Fruit fly (Drosophila melanogaster) whole organism, embryonic: ENCODE results near the gene CG43229.

Experiments used
- Aef1 ChIP-seq: fragments of 200-800 bp; sonication (Bioruptor generic); IDR thresholded peaks from 3 replicates; pipeline ENCODE4 v1.3.6; 2022; ENCODE audit warnings: missing biosample characterization, missing genetic modification characterization
- CG10565 ChIP-seq: fragments of 200-800 bp; sonication (Bioruptor generic); optimal IDR thresholded peaks from 3 replicates; lab custom pipeline; 2016; ENCODE audit warnings: missing biosample characterization, mild to moderate bottlenecking, missing genetic modification characterization
- CG11695 ChIP-seq: fragments of 200-800 bp; sonication (Bioruptor generic); IDR thresholded peaks from 3 replicates; pipeline ENCODE4 v1.3.6; 2022; ENCODE audit warnings: missing biosample characterization, missing genetic modification characterization
- CG12236 ChIP-seq: fragments of 200-800 bp; sonication (Bioruptor generic); optimal IDR thresholded peaks from 2 replicates; lab custom pipeline; 2016; ENCODE audit warnings: missing biosample characterization, missing genetic modification characterization
- CG1233 ChIP-seq: fragments of 200-800 bp; sonication (Bioruptor generic); optimal IDR thresholded peaks from 4 replicates; lab custom pipeline; 2018; ENCODE audit warnings: missing biosample characterization, mild to moderate bottlenecking, missing genetic modification characterization
- CG15514 ChIP-seq: fragments of 200-800 bp; sonication (Bioruptor generic); optimal IDR thresholded peaks from 3 replicates; lab custom pipeline; 2017; ENCODE audit warnings: missing biosample characterization, missing genetic modification characterization, mild to moderate bottlenecking, moderate library complexity, missing genetic modification reagents
- CG15601 ChIP-seq: fragments of 200-800 bp; sonication (Bioruptor generic); optimal IDR thresholded peaks from 3 replicates; lab custom pipeline; 2019; ENCODE audit warnings: missing biosample characterization, mild to moderate bottlenecking, missing genetic modification characterization, moderate library complexity
- CG1647 ChIP-seq: fragments of 200-800 bp; sonication (Bioruptor generic); optimal IDR thresholded peaks from 3 replicates; lab custom pipeline; 2016; ENCODE audit warnings: missing biosample characterization, missing genetic modification characterization
- CG2129 ChIP-seq: fragments of 200-800 bp; sonication (Bioruptor generic); IDR thresholded peaks from 2 replicates; pipeline ENCODE4 v1.3.6; 2022; ENCODE audit warnings: missing biosample characterization, missing genetic modification characterization; ENCODE audit not compliant: partially characterized antibody
- CG2712 ChIP-seq: fragments of 200-800 bp; optimal IDR thresholded peaks from 3 replicates; lab custom pipeline; 2019; ENCODE audit warnings: missing biosample characterization, mild to moderate bottlenecking, missing genetic modification characterization, moderate library complexity
- CG30431 ChIP-seq: fragments of 200-800 bp; sonication (Bioruptor generic); optimal IDR thresholded peaks from 2 replicates; lab custom pipeline; 2017; ENCODE audit warnings: missing biosample characterization, missing genetic modification characterization
- CG31365 ChIP-seq: fragments of 200-800 bp; sonication (Bioruptor generic); optimal IDR thresholded peaks from 2 replicates; lab custom pipeline; 2018; ENCODE audit warnings: missing biosample characterization, mild to moderate bottlenecking, missing genetic modification characterization
- CG3838 ChIP-seq: fragments of 200-800 bp; sonication (Bioruptor generic); optimal IDR thresholded peaks from 3 replicates; lab custom pipeline; 2016; ENCODE audit warnings: missing biosample characterization, missing genetic modification characterization
- CG4404 ChIP-seq: fragments of 200-800 bp; sonication (Bioruptor generic); IDR thresholded peaks from 2 replicates; pipeline ENCODE4 v1.3.6; 2022; ENCODE audit warnings: missing biosample characterization, missing genetic modification characterization
- CG8388 ChIP-seq: fragments of 200-800 bp; sonication (Bioruptor generic); optimal IDR thresholded peaks from 2 replicates; lab custom pipeline; 2019; ENCODE audit warnings: missing biosample characterization, mild to moderate bottlenecking, missing genetic modification characterization, moderate library complexity
- CG9727 ChIP-seq: fragments of 200-800 bp; sonication (Bioruptor generic); optimal IDR thresholded peaks from 3 replicates; lab custom pipeline; 2017; ENCODE audit warnings: missing biosample characterization, mild to moderate bottlenecking, missing genetic modification characterization
- CHES-1-like ChIP-seq: fragments of 200-800 bp; sonication (Bioruptor generic); optimal IDR thresholded peaks from 2 replicates; lab custom pipeline; 2016; ENCODE audit warnings: missing biosample characterization, missing genetic modification characterization
- Deaf1 ChIP-seq: fragments of 200-800 bp; optimal IDR thresholded peaks from 3 replicates; lab custom pipeline; 2019; ENCODE audit warnings: missing biosample characterization, mild to moderate bottlenecking, missing genetic modification characterization, moderate library complexity
- Dfd ChIP-seq, 2 experiments: fragments of >200 bp; optimal IDR thresholded peaks; 2 replicates each; lab custom pipeline; 2017; ENCODE audit warnings: missing biosample characterization in 2 of 2, missing genetic modification characterization in 2 of 2
- Dll ChIP-seq: fragments of 200-800 bp; sonication (Bioruptor generic); IDR thresholded peaks from 4 replicates; pipeline ENCODE4 v1.3.6; 2022; ENCODE audit warnings: missing biosample characterization, missing genetic modification characterization; ENCODE audit not compliant: partially characterized antibody
- Drgx ChIP-seq: fragments of 200-800 bp; sonication (Bioruptor generic); IDR thresholded peaks from 2 replicates; pipeline ENCODE4 v1.3.6; 2022; ENCODE audit warnings: missing biosample characterization, missing genetic modification characterization
- ERR ChIP-seq: fragments of 200-800 bp; sonication (Bioruptor generic); optimal IDR thresholded peaks from 2 replicates; lab custom pipeline; 2016; ENCODE audit warnings: missing biosample characterization, missing genetic modification characterization
- Ets97D ChIP-seq: fragments of 200-800 bp; sonication (Bioruptor generic); optimal IDR thresholded peaks from 3 replicates; lab custom pipeline; 2016; ENCODE audit warnings: missing biosample characterization, missing genetic modification characterization
- Hand ChIP-seq: fragments of 200-800 bp; sonication (Bioruptor generic); optimal IDR thresholded peaks from 2 replicates; lab custom pipeline; 2017; ENCODE audit warnings: mild to moderate bottlenecking, missing biosample characterization, missing genetic modification reagents, missing genetic modification characterization
- HmgD ChIP-seq: fragments of 200-800 bp; sonication (Bioruptor generic); optimal IDR thresholded peaks from 3 replicates; lab custom pipeline; 2016; ENCODE audit warnings: missing biosample characterization, missing genetic modification characterization
- Hmr ChIP-seq: fragments of 200-800 bp; sonication (Bioruptor generic); optimal IDR thresholded peaks from 3 replicates; lab custom pipeline; 2017; ENCODE audit warnings: mild to moderate bottlenecking, missing biosample characterization, missing genetic modification reagents, missing genetic modification characterization
- Lim3 ChIP-seq: fragments of 200-800 bp; sonication (Bioruptor generic); IDR thresholded peaks from 2 replicates; pipeline ENCODE4 v1.3.6; 2022; ENCODE audit warnings: missing biosample characterization, missing genetic modification characterization
- Mrtf ChIP-seq: fragments of 200-800 bp; sonication (Bioruptor generic); IDR thresholded peaks from 3 replicates; pipeline ENCODE4 v1.3.6; 2022; ENCODE audit warnings: missing biosample characterization, missing genetic modification characterization
- PHDP ChIP-seq: fragments of 200-800 bp; sonication (Bioruptor generic); optimal IDR thresholded peaks from 3 replicates; lab custom pipeline; 2018; ENCODE audit warnings: missing biosample characterization, mild to moderate bottlenecking, missing genetic modification characterization, moderate library complexity
- ab ChIP-seq: fragments of 200-800 bp; sonication (Bioruptor generic); optimal IDR thresholded peaks from 2 replicates; lab custom pipeline; 2016; ENCODE audit warnings: missing biosample characterization, missing genetic modification characterization
- az2 ChIP-seq: fragments of 200-800 bp; sonication (Bioruptor generic); optimal IDR thresholded peaks from 3 replicates; lab custom pipeline; 2016; ENCODE audit warnings: missing biosample characterization, missing genetic modification characterization
- cas ChIP-seq: fragments of 200-800 bp; sonication (Bioruptor generic); IDR thresholded peaks from 2 replicates; pipeline ENCODE4 v1.3.6; 2022; ENCODE audit warnings: missing biosample characterization, missing genetic modification characterization
- chinmo ChIP-seq: fragments of 200-800 bp; sonication (Bioruptor generic); IDR thresholded peaks from 4 replicates; pipeline ENCODE4 v1.3.6; 2022; ENCODE audit warnings: missing biosample characterization, missing genetic modification characterization; ENCODE audit not compliant: partially characterized antibody
- dan ChIP-seq: fragments of 200-800 bp; sonication (Bioruptor generic); IDR thresholded peaks from 2 replicates; pipeline ENCODE4 v1.3.6; 2022; ENCODE audit warnings: missing biosample characterization, missing genetic modification characterization
- fd3F ChIP-seq: fragments of 200-800 bp; sonication (Bioruptor generic); optimal IDR thresholded peaks from 2 replicates; lab custom pipeline; 2018; ENCODE audit warnings: missing biosample characterization, mild to moderate bottlenecking, missing genetic modification characterization, moderate library complexity
- gcm2 ChIP-seq: fragments of 200-800 bp; sonication (Bioruptor generic); optimal IDR thresholded peaks from 2 replicates; lab custom pipeline; 2016; ENCODE audit warnings: missing biosample characterization, missing genetic modification characterization
- gsb-n ChIP-seq: fragments of 200-800 bp; sonication (Bioruptor generic); optimal IDR thresholded peaks from 3 replicates; lab custom pipeline; 2018; ENCODE audit warnings: missing biosample characterization, mild to moderate bottlenecking, missing genetic modification characterization
- ken ChIP-seq: fragments of 200-800 bp; sonication (Bioruptor generic); IDR thresholded peaks from 3 replicates; pipeline ENCODE4 v1.3.6; 2022; ENCODE audit warnings: missing biosample characterization, missing genetic modification characterization
- lbe ChIP-seq: fragments of 200-800 bp; sonication (Bioruptor generic); optimal IDR thresholded peaks from 2 replicates; lab custom pipeline; 2016; ENCODE audit warnings: missing biosample characterization, mild to moderate bottlenecking, missing genetic modification characterization
- lilli ChIP-seq: fragments of 200-800 bp; sonication (Bioruptor generic); optimal IDR thresholded peaks from 3 replicates; lab custom pipeline; 2016; ENCODE audit warnings: missing biosample characterization, missing genetic modification characterization
- nerfin-1 ChIP-seq: fragments of 200-800 bp; sonication (Bioruptor generic); optimal IDR thresholded peaks from 3 replicates; lab custom pipeline; 2019; ENCODE audit warnings: missing biosample characterization, mild to moderate bottlenecking, missing genetic modification characterization, moderate library complexity
- otp ChIP-seq: fragments of 200-800 bp; sonication (Bioruptor generic); IDR thresholded peaks from 3 replicates; pipeline ENCODE4, ENCODE4 v1.3.6; 2022; ENCODE audit warnings: missing biosample characterization, missing genetic modification characterization
- pnt ChIP-seq: fragments of 200-800 bp; sonication (Bioruptor generic); optimal IDR thresholded peaks from 3 replicates; lab custom pipeline; 2016; ENCODE audit warnings: missing biosample characterization, missing genetic modification characterization
- pros ChIP-seq: fragments of 200-800 bp; sonication (Bioruptor generic); optimal IDR thresholded peaks from 3 replicates; lab custom pipeline; 2019; ENCODE audit warnings: missing biosample characterization, mild to moderate bottlenecking, missing genetic modification characterization, moderate library complexity
- sens-2 ChIP-seq: fragments of 200-800 bp; sonication (Bioruptor generic); IDR thresholded peaks from 2 replicates; pipeline ENCODE4 v1.3.6; 2022; ENCODE audit warnings: missing biosample characterization, missing genetic modification characterization
- sob ChIP-seq: fragments of 200-800 bp; sonication (Bioruptor generic); IDR thresholded peaks from 2 replicates; pipeline ENCODE4 v1.3.6; 2022; ENCODE audit warnings: missing biosample characterization, missing genetic modification characterization
- sr ChIP-seq: fragments of 200-800 bp; sonication (Bioruptor generic); IDR thresholded peaks from 3 replicates; pipeline ENCODE4 v1.3.6; 2022; ENCODE audit warnings: missing biosample characterization, missing genetic modification characterization
- sug ChIP-seq: fragments of 200-800 bp; optimal IDR thresholded peaks from 2 replicates; lab custom pipeline; 2019; ENCODE audit warnings: missing biosample characterization, mild to moderate bottlenecking, missing genetic modification characterization, moderate library complexity
- tio ChIP-seq: fragments of 200-800 bp; sonication (Bioruptor generic); optimal IDR thresholded peaks from 2 replicates; lab custom pipeline; 2017; ENCODE audit warnings: missing biosample characterization, missing genetic modification characterization, inconsistent platforms
- trh ChIP-seq: fragments of 200-800 bp; sonication (Bioruptor generic); optimal IDR thresholded peaks from 2 replicates; lab custom pipeline; 2016; ENCODE audit warnings: missing biosample characterization, missing genetic modification characterization
- wor ChIP-seq: fragments of 200-800 bp; sonication (Bioruptor generic); IDR thresholded peaks from 2 replicates; pipeline ENCODE4 v1.3.6; 2022; ENCODE audit warnings: missing biosample characterization, missing genetic modification characterization

Gene CG43229

DNA sequence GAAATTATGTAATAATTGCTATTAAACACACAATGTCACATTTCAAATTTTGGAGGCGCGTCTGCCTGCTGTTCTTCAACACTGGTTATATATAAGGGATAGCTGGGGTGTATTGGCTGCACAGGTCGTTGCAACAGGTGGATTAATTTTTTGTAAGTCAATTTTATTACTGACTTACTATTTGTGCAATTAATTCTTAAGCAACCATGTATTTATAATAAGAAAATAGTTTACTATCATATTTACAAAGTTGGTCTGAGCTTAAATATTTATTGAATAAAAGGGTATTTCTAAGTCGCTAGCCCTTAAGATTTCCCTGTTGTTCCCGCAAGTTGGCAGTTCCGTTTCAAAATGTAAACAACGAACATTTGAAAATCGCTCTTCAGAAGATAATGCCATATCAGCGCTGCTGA is 45.5 kb upstream of the CG43229 start, which contains the start of gene RhoGAP16F (continued):
- peak; percentile 67; the same call in 1 of the 3 replicates for TF ChIP-seq Mrtf
- TF ChIP-seq CG9727 (GFP tag; lab: Kevin White, UChicago), result peak; percentile 84
- TF ChIP-seq CG1647 (GFP tag; lab: Kevin White, UChicago), result peak; percentile 68
- TF ChIP-seq pros, result no peak
- TF ChIP-seq Ets97D (GFP tag; lab: Kevin White, UChicago), result peak; percentile 52
- no peak for TF ChIP-seq gcm2 (GFP tag; lab: Kevin White, UChicago)
- TF ChIP-seq chinmo, result no peak
- peak; percentile 38; the same call in 1 of the 2 replicates for TF ChIP-seq sens-2 (GFP tag; lab: Robert Waterston, UW)
- peak; percentile 69 for TF ChIP-seq fd3F (GFP tag; lab: Kevin White, UChicago)
- no peak for TF ChIP-seq Dfd (GFP tag; optimal IDR thresholded peaks at IDR 0.05; lab: Kevin White, UChicago)
- peak; percentile 71; the same call in 2 of the 3 replicates for TF ChIP-seq otp (GFP tag; lab: Robert Waterston, UW)
- TF ChIP-seq CG3838 (GFP tag; lab: Kevin White, UChicago), result peak; percentile 67
- peak; percentile 9 for TF ChIP-seq CG10565 (GFP tag; lab: Kevin White, UChicago)
- TF ChIP-seq Drgx, result peak; percentile 63
- peak; percentile 76 for TF ChIP-seq CG11695 (GFP tag; lab: Robert Waterston, UW)
- peak; percentile 82 for TF ChIP-seq CG8388 (GFP tag; lab: Kevin White, UChicago)
- TF ChIP-seq cas (GFP tag; lab: Robert Waterston, UW), result 0 out of 2 replicates have a peak, but pooled peaks have one; percentile 25
- peak; percentile 67 for TF ChIP-seq nerfin-1 (tag; lab: Kevin White, UChicago)
- TF ChIP-seq CG15514 (GFP tag; lab: Kevin White, UChicago), result peak; percentile 69
- TF ChIP-seq gsb-n (tag; lab: Kevin White, UChicago), result peak; percentile 83
- TF ChIP-seq ERR (GFP tag; lab: Kevin White, UChicago), result peak; percentile 46
- TF ChIP-seq Dll (GFP tag; lab: Robert Waterston, UW), result no peak
- TF ChIP-seq tio (GFP tag; lab: Kevin White, UChicago), result no peak
- peak; percentile 79 for TF ChIP-seq sug (tag; lab: Kevin White, UChicago)
- peak; percentile 49; the same call in 1 of the 2 replicates for TF ChIP-seq wor (GFP tag; lab: Robert Waterston, UW)
- peak; percentile 74 for TF ChIP-seq lbe (GFP tag; lab: Kevin White, UChicago)
- TF ChIP-seq PHDP (tag; lab: Kevin White, UChicago), result peak; percentile 84
- TF ChIP-seq CG30431 (GFP tag; lab: Kevin White, UChicago), result peak; percentile 77
- TF ChIP-seq sob (GFP tag; lab: Robert Waterston, UW), result peak; percentile 88
- TF ChIP-seq ken (GFP tag; lab: Robert Waterston, UW), result peak; percentile 83; the same call in 2 of the 3 replicates
- TF ChIP-seq CG4404 (GFP tag; lab: Robert Waterston, UW), result peak; percentile 88
- TF ChIP-seq sr (GFP tag; lab: Robert Waterston, UW), result 0 out of 3 replicates have a peak, but pooled peaks have one; percentile 9
- TF ChIP-seq CG12236, result peak; percentile 38
- TF ChIP-seq CHES-1-like, result peak; percentile 28
- peak; percentile 44; the same call in 1 of the 2 replicates for TF ChIP-seq dan (GFP tag; lab: Robert Waterston, UW)
- TF ChIP-seq Hmr (GFP tag; lab: Kevin White, UChicago), result peak; percentile 81
- no peak for TF ChIP-seq HmgD (GFP tag; lab: Kevin White, UChicago)
- TF ChIP-seq CG31365 (tag; lab: Kevin White, UChicago), result peak; percentile 44
- TF ChIP-seq ab (GFP tag; lab: Kevin White, UChicago), result peak; percentile 41
- TF ChIP-seq CG2712 (tag; lab: Kevin White, UChicago), result peak; percentile 88
- peak; percentile 54 for TF ChIP-seq Deaf1 (tag; lab: Kevin White, UChicago)
- TF ChIP-seq Aef1, result peak; percentile 80
- TF ChIP-seq CG15601 (tag; lab: Kevin White, UChicago), result peak; percentile 72
- peak; percentile 79 for TF ChIP-seq CG1233 (GFP tag; lab: Kevin White, UChicago)
- peak; percentile 88 for TF ChIP-seq az2 (GFP tag; lab: Kevin White, UChicago)
- TF ChIP-seq lilli (GFP tag; lab: Kevin White, UChicago), result peak; percentile 93
- TF ChIP-seq trh (GFP tag; lab: Kevin White, UChicago), result peak; percentile 80
- TF ChIP-seq CG2129, result no peak
- peak; percentile 72 for TF ChIP-seq pnt
- TF ChIP-seq Lim3, result peak; percentile 22; the same call in 1 of the 2 replicates
- TF ChIP-seq Hand (GFP tag; lab: Kevin White, UChicago), result no peak
